Fruit fly (Drosophila melanogaster): ENCODE results near the gene MstProx.

- TF ChIP-seq CG8301 (tag; optimal IDR thresholded peaks at IDR 0.05) (no peak), CG4496 (GFP tag; IDR thresholded peaks at IDR 0.05) (no peak), CG9948 (tag; optimal IDR thresholded peaks at IDR 0.05) (no peak), rn (GFP tag; IDR thresholded peaks at IDR 0.05) (no peak), CG32121 (GFP tag; IDR thresholded peaks at IDR 0.05) (no peak), fd96Ca (GFP tag; IDR thresholded peaks at IDR 0.05) (no peak), CG10348 (GFP tag; IDR thresholded peaks at IDR 0.05) (no peak), Snoo (tag; optimal IDR thresholded peaks at IDR 0.05) (no peak), CG17806 (tag; optimal IDR thresholded peaks at IDR 0.05) (no peak), CG12605 (GFP tag; IDR thresholded peaks at IDR 0.05) (no peak)
Measured at dm6 chr3R:7334613-7335012, 34.5 kb downstream of the MstProx start.
